Worm (Caenorhabditis elegans) whole organism, late embryonic: Measurements from ENCODE around the gene dop-2.

Source experiments
- C38D4.7 ChIP-seq: fragments of 200-800 bp; sonication (Bioruptor generic); optimal IDR thresholded peaks from 2 replicates; lab custom pipeline; 2018; ENCODE audit warnings: mild to moderate bottlenecking, missing genetic modification characterization, moderate library complexity, missing compliant biosample characterization
- T23F11.4 ChIP-seq: fragments of 200-800 bp; sonication (Bioruptor generic); optimal IDR thresholded peaks from 2 replicates; lab custom pipeline; 2018; ENCODE audit warnings: mild to moderate bottlenecking, missing genetic modification characterization, missing compliant biosample characterization
- Y22D7AL.16 ChIP-seq: sonication (generic microtip); optimal IDR thresholded peaks from 2 replicates; lab custom pipeline; 2016; ENCODE audit warnings: missing genetic modification characterization, missing compliant biosample characterization
- ahr-1 ChIP-seq: sonication (generic microtip); optimal IDR thresholded peaks from 2 replicates; lab custom pipeline; 2016; ENCODE audit warnings: missing genetic modification characterization, missing compliant biosample characterization
- ceh-19 ChIP-seq: fragments of 200-800 bp; sonication (Bioruptor generic); optimal IDR thresholded peaks from 2 replicates; lab custom pipeline; 2018; ENCODE audit warnings: mild to moderate bottlenecking, missing genetic modification characterization, missing compliant biosample characterization
- ceh-30 ChIP-seq: fragments of 150-350 bp; optimal IDR thresholded peaks from 2 replicates; lab custom pipeline; 2014; ENCODE audit warnings: missing biosample characterization, missing genetic modification characterization
- ceh-34 ChIP-seq: sonication (generic microtip); optimal IDR thresholded peaks from 2 replicates; lab custom pipeline; 2016; ENCODE audit warnings: mild to moderate bottlenecking, missing genetic modification characterization, missing compliant biosample characterization
- ceh-45 ChIP-seq: fragments of 200-800 bp; sonication (Bioruptor generic); IDR thresholded peaks from 2 replicates; pipeline ENCODE4 v1.3.6; 2022; ENCODE audit warnings: missing genetic modification reagents, missing genetic modification characterization, missing compliant biosample characterization
- che-1 ChIP-seq: sonication (generic microtip); optimal IDR thresholded peaks from 2 replicates; lab custom pipeline; 2016; ENCODE audit warnings: mild to moderate bottlenecking, missing genetic modification characterization, missing compliant biosample characterization
- dve-1 ChIP-seq: sonication (generic microtip); optimal IDR thresholded peaks from 2 replicates; lab custom pipeline; 2017; ENCODE audit warnings: antibody characterized with exemption, mild to moderate bottlenecking, missing genetic modification characterization, missing compliant biosample characterization
- elt-4 ChIP-seq: sonication (generic microtip); optimal IDR thresholded peaks from 2 replicates; lab custom pipeline; 2016; ENCODE audit warnings: missing genetic modification characterization, missing compliant biosample characterization
- eyg-1 ChIP-seq: sonication (generic microtip); optimal IDR thresholded peaks from 2 replicates; lab custom pipeline; 2016; ENCODE audit warnings: missing genotype, missing genetic modification characterization, missing compliant biosample characterization
- fkh-6 ChIP-seq: sonication (generic microtip); optimal IDR thresholded peaks from 2 replicates; lab custom pipeline; 2016; ENCODE audit warnings: missing genetic modification characterization, missing compliant biosample characterization
- hlh-15 ChIP-seq: sonication (generic microtip); optimal IDR thresholded peaks from 2 replicates; lab custom pipeline; 2016; ENCODE audit warnings: missing genetic modification characterization, missing compliant biosample characterization
- hlh-6 ChIP-seq: sonication (generic microtip); optimal IDR thresholded peaks from 2 replicates; lab custom pipeline; 2016; ENCODE audit warnings: missing genotype, missing genetic modification characterization, missing compliant biosample characterization
- hlh-8 ChIP-seq: sonication (generic microtip); optimal IDR thresholded peaks from 2 replicates; lab custom pipeline; 2016; ENCODE audit warnings: missing genotype, missing genetic modification characterization, missing compliant biosample characterization
- mec-3 ChIP-seq: sonication (generic microtip); optimal IDR thresholded peaks from 2 replicates; lab custom pipeline; 2016; ENCODE audit warnings: borderline replicate concordance, missing genetic modification characterization, missing compliant biosample characterization
- nhr-11 ChIP-seq: fragments of 150-350 bp; optimal IDR thresholded peaks from 2 replicates; lab custom pipeline; 2014; ENCODE audit warnings: missing biosample characterization, missing genetic modification characterization
- nhr-232 ChIP-seq: sonication (generic microtip); optimal IDR thresholded peaks from 2 replicates; lab custom pipeline; 2016; ENCODE audit warnings: missing genetic modification characterization, missing compliant biosample characterization
- npax-4 ChIP-seq: sonication (generic microtip); optimal IDR thresholded peaks from 2 replicates; lab custom pipeline; 2016; ENCODE audit warnings: missing genetic modification characterization, missing compliant biosample characterization
- pag-3 ChIP-seq: sonication (generic microtip); optimal IDR thresholded peaks from 2 replicates; lab custom pipeline; 2016; ENCODE audit warnings: missing compliant biosample characterization, missing genetic modification characterization, borderline replicate concordance
- pat-9 ChIP-seq: fragments of 200-800 bp; sonication (Bioruptor generic); optimal IDR thresholded peaks from 2 replicates; lab custom pipeline; 2018; ENCODE audit warnings: mild to moderate bottlenecking, missing genetic modification characterization, moderate library complexity, missing compliant biosample characterization
- pax-1 ChIP-seq: fragments of 150-350 bp; optimal IDR thresholded peaks from 2 replicates; lab custom pipeline; 2014; ENCODE audit warnings: missing biosample characterization, missing genetic modification characterization
- pqm-1 ChIP-seq: sonication (generic microtip); optimal IDR thresholded peaks from 2 replicates; lab custom pipeline; 2016; ENCODE audit warnings: missing genetic modification characterization, missing compliant biosample characterization
- pros-1 ChIP-seq: fragments of 150-350 bp; optimal IDR thresholded peaks from 2 replicates; lab custom pipeline; 2014; ENCODE audit warnings: missing biosample characterization, missing genetic modification reagents, missing genetic modification characterization
- ref-2 ChIP-seq: sonication (generic microtip); optimal IDR thresholded peaks from 2 replicates; lab custom pipeline; 2016; ENCODE audit warnings: missing genetic modification characterization, missing compliant biosample characterization
- rnt-1 ChIP-seq: sonication (generic microtip); optimal IDR thresholded peaks from 2 replicates; lab custom pipeline; 2016; ENCODE audit warnings: missing genetic modification characterization, missing compliant biosample characterization
- sdc-2 ChIP-seq: sonication (generic microtip); optimal IDR thresholded peaks from 2 replicates; lab custom pipeline; 2016; ENCODE audit warnings: missing genotype, missing genetic modification characterization, missing compliant biosample characterization
- sox-2 ChIP-seq: fragments of 200-800 bp; sonication (Bioruptor generic); IDR thresholded peaks from 2 replicates; pipeline ENCODE4 v1.3.6; 2022; ENCODE audit warnings: missing genetic modification reagents, missing genetic modification characterization, missing compliant biosample characterization
- syd-9 ChIP-seq: sonication (generic microtip); optimal IDR thresholded peaks from 2 replicates; lab custom pipeline; 2016; ENCODE audit warnings: mild to moderate bottlenecking, missing genetic modification characterization, moderate library complexity, missing compliant biosample characterization
- tbx-2 ChIP-seq: sonication (generic microtip); optimal IDR thresholded peaks from 2 replicates; lab custom pipeline; 2016; ENCODE audit warnings: missing genetic modification characterization, missing compliant biosample characterization
- tbx-7 ChIP-seq: sonication (generic microtip); optimal IDR thresholded peaks from 2 replicates; lab custom pipeline; 2016; ENCODE audit warnings: missing genotype, missing genetic modification characterization, missing compliant biosample characterization
- ttx-3 ChIP-seq: sonication (generic microtip); optimal IDR thresholded peaks from 2 replicates; lab custom pipeline; 2016; ENCODE audit warnings: missing genetic modification reagents, missing genetic modification characterization, missing compliant biosample characterization
- unc-3 ChIP-seq, 2 experiments: fragments of 200-800 bp in 1 of 2; sonication (Bioruptor generic) in 1 of 2; sonication (generic microtip) in 1 of 2; conservative IDR thresholded peaks in 1 of 2; optimal IDR thresholded peaks in 1 of 2; 2 replicates each; pipeline versions ENCODE4 v1.3.6 to Lab custom; 2016 to 2022; ENCODE audit warnings: missing compliant biosample characterization in 2 of 2, missing genetic modification characterization in 2 of 2, missing genetic modification reagents in 1 of 2
- unc-55 ChIP-seq: sonication (generic microtip); optimal IDR thresholded peaks from 2 replicates; lab custom pipeline; 2017; ENCODE audit warnings: missing biosample characterization, missing genetic modification reagents, missing genetic modification characterization
- unc-86 ChIP-seq: sonication (generic microtip); optimal IDR thresholded peaks from 2 replicates; lab custom pipeline; 2016; ENCODE audit warnings: missing genetic modification characterization, missing compliant biosample characterization
- zip-5 ChIP-seq: sonication (generic microtip); optimal IDR thresholded peaks from 2 replicates; lab custom pipeline; 2016; ENCODE audit warnings: missing genetic modification characterization, missing compliant biosample characterization
- ztf-16 ChIP-seq: sonication (generic microtip); optimal IDR thresholded peaks from 2 replicates; lab custom pipeline; 2017; ENCODE audit warnings: missing genetic modification characterization, missing compliant biosample characterization

The dop-2 gene

DNA sequence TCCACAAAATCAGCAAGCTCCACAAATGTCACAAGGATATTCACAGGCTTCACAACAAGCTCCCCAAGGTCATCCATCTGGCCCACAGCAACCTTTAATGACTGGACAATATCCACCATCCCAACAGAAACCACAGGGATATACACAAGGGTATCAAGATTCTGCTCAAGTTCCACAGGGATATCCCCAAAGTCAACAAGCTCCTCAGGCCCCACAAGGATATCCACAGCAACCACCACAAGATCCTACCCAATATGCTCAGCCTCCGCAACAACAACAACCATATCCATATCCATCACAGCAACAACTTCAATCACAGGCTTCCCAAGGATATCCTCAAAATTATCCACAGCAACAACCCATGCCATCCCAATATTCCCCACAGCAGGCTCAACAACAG lies 8.3 kb downstream of the dop-2 start:
- no peak for TF ChIP-seq che-1
- peak; percentile 93 for TF ChIP-seq dve-1 (tag; lab: Kevin White, UChicago)

DNA sequence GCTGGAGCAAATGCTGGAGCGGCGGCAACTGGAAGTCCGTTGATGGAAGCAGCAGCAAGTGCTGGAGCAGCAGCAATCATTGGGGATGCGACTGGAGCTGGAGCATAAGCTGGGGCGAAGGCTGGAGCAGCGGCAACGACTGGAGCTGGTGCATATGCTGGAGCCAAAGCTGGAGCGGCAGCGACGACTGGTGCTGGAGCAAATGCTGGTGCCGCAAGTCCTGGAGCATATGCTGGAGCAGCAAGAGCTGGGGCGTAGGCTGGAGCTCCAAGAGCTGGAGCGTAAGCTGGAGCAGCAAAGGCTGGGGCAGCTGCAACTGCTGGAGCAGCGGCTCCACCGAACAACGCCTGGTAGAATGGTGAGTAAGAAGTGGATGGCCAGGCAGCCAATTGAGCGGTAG lies 10.1 kb downstream of the dop-2 start:
- no peak for TF ChIP-seq ahr-1 (tag; lab: Kevin White, UChicago)
- no peak for TF ChIP-seq hlh-6 (tag; lab: Kevin White, UChicago)
- TF ChIP-seq unc-3 (GFP tag; conservative IDR thresholded peaks at IDR 0.05; lab: Robert Waterston, UW) = no peak
- TF ChIP-seq unc-3 (tag; optimal IDR thresholded peaks at IDR 0.05; lab: Kevin White, UChicago) = no peak
- TF ChIP-seq unc-55 = no peak
- TF ChIP-seq che-1 = no peak
- TF ChIP-seq zip-5 = no peak
- TF ChIP-seq mec-3 = peak; percentile 31

DNA sequence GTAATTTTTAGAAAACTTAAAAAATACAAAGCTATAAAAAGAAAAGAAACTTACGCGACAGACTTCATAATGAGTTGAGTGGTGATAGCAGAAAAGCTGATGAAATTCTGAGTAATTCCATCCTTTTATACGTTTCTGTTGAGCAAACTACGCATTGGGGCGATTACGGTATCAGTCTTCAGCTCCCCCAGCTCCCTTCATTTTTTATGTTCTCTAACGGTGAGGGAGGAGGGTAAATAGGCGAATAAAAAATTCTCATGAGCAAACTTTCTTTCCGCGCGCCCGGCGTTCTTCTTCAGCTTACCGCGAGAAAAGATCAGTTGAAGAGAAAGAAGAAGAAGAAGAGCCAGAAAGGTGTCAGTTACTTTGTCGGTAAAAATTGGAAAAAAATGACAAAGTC lies 10.6 kb downstream of the dop-2 start, which contains the start of gene idpc-7:
TSS of gene idpc-7 (minus strand) at position 101 of the 400 bp plus-strand sequence.
- no peak for TF ChIP-seq nhr-11

DNA sequence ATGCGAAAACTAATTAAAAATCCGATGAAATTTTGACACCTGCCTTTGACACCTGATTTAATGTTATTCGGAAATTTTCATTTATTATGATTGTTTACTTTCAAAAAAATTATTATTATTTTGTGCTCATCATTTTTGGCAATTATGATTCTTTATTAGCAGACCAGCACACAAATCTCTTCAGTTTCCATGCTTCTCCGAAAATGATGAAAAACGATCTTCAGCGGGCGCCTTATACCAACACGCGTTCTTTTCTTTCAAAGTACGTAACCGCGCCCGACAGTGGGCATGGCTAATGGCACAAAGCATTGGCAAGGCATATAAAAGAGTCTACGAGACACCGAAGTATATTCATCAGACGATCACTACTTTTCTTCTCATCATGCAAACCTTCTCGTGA lies 11.5 kb downstream of the dop-2 start, which contains the start of gene idpc-6:
TSS of gene idpc-6 (plus strand) at position 301 of the 400 bp plus-strand sequence.
- TF ChIP-seq unc-3 (GFP tag; conservative IDR thresholded peaks at IDR 0.05; lab: Robert Waterston, UW) = no peak
- TF ChIP-seq unc-3 (tag; optimal IDR thresholded peaks at IDR 0.05; lab: Kevin White, UChicago) = no peak
- TF ChIP-seq ttx-3 = no peak
- no peak for TF ChIP-seq fkh-6
- no peak for TF ChIP-seq hlh-6 (tag; lab: Kevin White, UChicago)
- TF ChIP-seq tbx-7 (tag; lab: Kevin White, UChicago) = no peak
- no peak for TF ChIP-seq nhr-232 (tag; lab: Kevin White, UChicago)
- no peak for TF ChIP-seq eyg-1 (tag; lab: Kevin White, UChicago)
- no peak for TF ChIP-seq pros-1 (tag; lab: Kevin White, UChicago)
- TF ChIP-seq syd-9 = no peak
- no peak for TF ChIP-seq pax-1 (tag; lab: Kevin White, UChicago)
- TF ChIP-seq sdc-2 = no peak
- no peak for TF ChIP-seq rnt-1 (tag; lab: Kevin White, UChicago)
- TF ChIP-seq T23F11.4 (GFP tag; lab: Kevin White, UChicago) = no peak
- TF ChIP-seq dve-1 (tag; lab: Kevin White, UChicago) = no peak
- TF ChIP-seq elt-4 = no peak
- TF ChIP-seq hlh-8 (tag; lab: Kevin White, UChicago) = no peak
- no peak for TF ChIP-seq ceh-19 (GFP tag; lab: Kevin White, UChicago)

DNA sequence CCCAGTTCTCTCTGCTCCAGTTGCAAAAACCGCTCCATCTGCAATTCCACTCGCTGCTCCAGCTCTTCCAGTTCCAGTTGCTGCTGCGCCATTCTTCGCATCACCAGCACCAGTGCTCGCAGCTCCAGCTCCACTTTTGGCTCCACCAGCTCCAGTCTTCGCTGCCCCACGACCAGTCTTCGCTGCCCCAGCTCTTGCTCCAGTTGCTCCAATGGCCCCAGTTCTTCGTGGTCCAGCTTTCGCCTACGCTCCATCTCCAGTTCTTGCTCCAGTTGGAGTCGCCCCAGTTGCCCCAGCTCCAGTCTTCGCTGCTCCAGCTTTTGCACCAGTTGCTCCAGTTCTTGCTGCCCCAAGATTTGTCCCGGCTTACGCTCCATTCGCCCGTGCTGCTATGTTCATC lies 12.1 kb downstream of the dop-2 start:
- TF ChIP-seq C38D4.7 (no peak), npax-4 (tag; lab: Kevin White, UChicago) (no peak), hlh-8 (tag; lab: Kevin White, UChicago) (no peak), syd-9 (no peak), unc-55 (no peak), tbx-2 (tag; lab: Kevin White, UChicago) (no peak), ceh-19 (GFP tag; lab: Kevin White, UChicago) (no peak), sox-2 (GFP tag; lab: Robert Waterston, UW) (no peak), unc-86 (no peak), pqm-1 (tag; lab: Kevin White, UChicago) (no peak), mec-3 (no peak), ref-2 (tag; lab: Kevin White, UChicago) (no peak), hlh-6 (tag; lab: Kevin White, UChicago) (no peak), dve-1 (tag; lab: Kevin White, UChicago) (no peak), ceh-30 (tag; lab: Kevin White, UChicago) (no peak), ceh-45 (GFP tag; lab: Robert Waterston, UW) (no peak)

DNA sequence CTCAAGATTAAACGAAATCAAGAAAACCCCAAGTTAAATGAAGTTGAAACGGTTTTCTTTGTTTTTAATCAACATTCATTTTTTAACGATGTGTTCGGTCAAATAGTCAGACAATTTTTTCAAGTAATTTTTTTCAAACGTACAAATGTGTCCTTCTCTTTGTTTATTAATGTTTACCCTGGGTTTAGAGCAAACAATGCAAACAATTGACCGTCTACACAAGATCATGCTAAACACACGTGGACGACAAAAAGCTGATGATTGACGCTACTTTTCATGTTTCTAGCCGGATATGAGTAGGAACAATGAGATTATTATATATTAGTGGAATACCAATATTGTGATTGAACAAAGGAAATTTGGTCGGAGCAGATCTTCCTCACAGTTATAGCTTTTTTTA lies 13.1 kb downstream of the dop-2 start:
- TF ChIP-seq ttx-3 (no peak), pag-3 (tag; lab: Kevin White, UChicago) (no peak), rnt-1 (tag; lab: Kevin White, UChicago) (no peak), pat-9 (tag; lab: Kevin White, UChicago) (no peak), sdc-2 (no peak), ahr-1 (tag; lab: Kevin White, UChicago) (no peak), syd-9 (no peak), tbx-7 (tag; lab: Kevin White, UChicago) (no peak), ztf-16 (tag; lab: Kevin White, UChicago) (no peak), Y22D7AL.16 (tag; lab: Kevin White, UChicago) (no peak), ceh-34 (no peak), hlh-15 (tag; lab: Kevin White, UChicago) (no peak)
